Worm (Caenorhabditis elegans): ENCODE measurements around the gene gcn-1.

- TF ChIP-seq sem-4 (tag; optimal IDR thresholded peaks at IDR 0.05) (no peak), ceh-16 (tag; optimal IDR thresholded peaks at IDR 0.05) (no peak), ztf-11 (tag; optimal IDR thresholded peaks at IDR 0.05) (no peak), elt-3 (tag; optimal IDR thresholded peaks at IDR 0.05) (no peak)
Measured at ce11 chrIII:2240471-2240870, 88.7 kb downstream of the gcn-1 start, which contains the start of gene srz-56.

Data from whole organism, L2 larva.